Fruit fly (Drosophila melanogaster): ENCODE data around the gene Akap200.

Akap200 gene

dm6 chr2L:8384985-8385519, 30.4 kb upstream of the Akap200 start:
- TF ChIP-seq Myc (optimal IDR thresholded peaks at IDR 0.05) (no peak), insv (optimal IDR thresholded peaks at IDR 0.05) (no peak), psq (optimal IDR thresholded peaks at IDR 0.05) (no peak), ttk (optimal IDR thresholded peaks at IDR 0.05) (no peak), h (optimal IDR thresholded peaks at IDR 0.05) (no peak), Sin3A (optimal IDR thresholded peaks at IDR 0.05) (no peak)

- TF ChIP-seq insv (optimal IDR thresholded peaks at IDR 0.05) (no peak), psq (optimal IDR thresholded peaks at IDR 0.05) (no peak), ttk (optimal IDR thresholded peaks at IDR 0.05) (no peak), Myc (optimal IDR thresholded peaks at IDR 0.05) (no peak), Sin3A (optimal IDR thresholded peaks at IDR 0.05) (no peak), h (optimal IDR thresholded peaks at IDR 0.05) (no peak)
Measured at dm6 chr2L:8385849-8386248, 29.6 kb upstream of the Akap200 start.

dm6 chr2L:8389231-8389630, 26.3 kb upstream of the Akap200 start, which contains the start of gene CG42819:
CG42819 (minus strand) TSS chr2L:8389331.
- TF ChIP-seq h (optimal IDR thresholded peaks at IDR 0.05) = no peak
- TF ChIP-seq Myc (optimal IDR thresholded peaks at IDR 0.05) = no peak
- no peak for TF ChIP-seq insv (optimal IDR thresholded peaks at IDR 0.05)
- no peak for TF ChIP-seq psq (optimal IDR thresholded peaks at IDR 0.05)
- TF ChIP-seq Sin3A (optimal IDR thresholded peaks at IDR 0.05) = no peak
- no peak for TF ChIP-seq ttk (optimal IDR thresholded peaks at IDR 0.05)

dm6 chr2L:8392298-8392697, 23.2 kb upstream of the Akap200 start, which contains the start of gene CG42820:
CG42820 (minus strand) TSS chr2L:8392398.
- TF ChIP-seq insv (optimal IDR thresholded peaks at IDR 0.05) (no peak), psq (optimal IDR thresholded peaks at IDR 0.05) (no peak), Sin3A (optimal IDR thresholded peaks at IDR 0.05) (no peak), Myc (optimal IDR thresholded peaks at IDR 0.05) (no peak), h (optimal IDR thresholded peaks at IDR 0.05) (no peak), ttk (optimal IDR thresholded peaks at IDR 0.05) (no peak)

DNA sequence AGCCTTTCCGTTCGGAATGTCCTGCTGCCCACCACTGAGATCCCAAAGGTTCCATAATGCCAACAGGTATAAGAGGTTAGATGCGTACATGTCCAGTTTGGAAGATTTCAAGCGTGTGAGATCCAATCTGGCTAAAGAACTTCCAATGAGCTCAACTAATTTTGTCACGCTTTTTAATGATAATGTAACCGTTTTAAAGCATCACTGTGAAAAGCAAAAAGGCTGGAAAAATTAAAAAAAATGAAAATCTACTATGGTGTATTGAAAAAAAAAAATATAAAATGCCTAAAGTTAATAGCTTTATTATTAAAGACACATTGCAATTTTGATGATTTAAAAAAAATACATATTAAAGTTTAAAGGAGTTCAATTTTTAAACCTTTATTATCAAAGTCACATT, 22.4 kb upstream of the Akap200 start, which contains the start of gene Acp29AB:
Acp29AB (minus strand) TSS at position 101 of the 400 bp plus-strand sequence.
- TF ChIP-seq ttk (optimal IDR thresholded peaks at IDR 0.05) (no peak), psq (optimal IDR thresholded peaks at IDR 0.05) (no peak), Myc (optimal IDR thresholded peaks at IDR 0.05) (no peak), Sin3A (optimal IDR thresholded peaks at IDR 0.05) (no peak), insv (optimal IDR thresholded peaks at IDR 0.05) (no peak), h (optimal IDR thresholded peaks at IDR 0.05) (no peak)

- TF ChIP-seq ttk (optimal IDR thresholded peaks at IDR 0.05) = no peak
- TF ChIP-seq Myc (optimal IDR thresholded peaks at IDR 0.05) = no peak
Measured at dm6 chr2L:8394180-8394579, 21.3 kb upstream of the Akap200 start, which contains the start of gene lectin-29Ca. lectin-29Ca (minus strand) TSS chr2L:8394280.

DNA sequence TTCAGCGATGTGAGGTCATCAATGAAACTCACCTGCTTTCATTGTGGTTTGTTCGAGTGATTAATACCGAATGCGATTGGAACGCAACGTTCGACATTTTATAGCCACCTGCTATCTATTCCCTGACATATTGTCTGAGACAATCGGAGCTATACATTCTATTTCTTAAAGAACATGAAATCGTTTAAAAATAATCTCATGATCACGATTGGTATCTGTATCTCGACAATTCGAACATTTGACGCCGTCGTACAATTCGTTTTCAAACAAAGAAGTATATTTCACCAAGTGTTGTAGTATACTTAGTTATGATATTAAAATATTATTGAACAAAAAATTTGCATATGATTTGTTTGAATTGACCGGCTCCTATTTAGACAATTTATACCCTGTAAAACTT, 20.6 kb upstream of the Akap200 start, which contains the start of gene Peritrophin-15b:
Peritrophin-15b (minus strand) TSS at position 101 of the 400 bp plus-strand sequence.
- TF ChIP-seq ttk (optimal IDR thresholded peaks at IDR 0.05) = no peak

DNA sequence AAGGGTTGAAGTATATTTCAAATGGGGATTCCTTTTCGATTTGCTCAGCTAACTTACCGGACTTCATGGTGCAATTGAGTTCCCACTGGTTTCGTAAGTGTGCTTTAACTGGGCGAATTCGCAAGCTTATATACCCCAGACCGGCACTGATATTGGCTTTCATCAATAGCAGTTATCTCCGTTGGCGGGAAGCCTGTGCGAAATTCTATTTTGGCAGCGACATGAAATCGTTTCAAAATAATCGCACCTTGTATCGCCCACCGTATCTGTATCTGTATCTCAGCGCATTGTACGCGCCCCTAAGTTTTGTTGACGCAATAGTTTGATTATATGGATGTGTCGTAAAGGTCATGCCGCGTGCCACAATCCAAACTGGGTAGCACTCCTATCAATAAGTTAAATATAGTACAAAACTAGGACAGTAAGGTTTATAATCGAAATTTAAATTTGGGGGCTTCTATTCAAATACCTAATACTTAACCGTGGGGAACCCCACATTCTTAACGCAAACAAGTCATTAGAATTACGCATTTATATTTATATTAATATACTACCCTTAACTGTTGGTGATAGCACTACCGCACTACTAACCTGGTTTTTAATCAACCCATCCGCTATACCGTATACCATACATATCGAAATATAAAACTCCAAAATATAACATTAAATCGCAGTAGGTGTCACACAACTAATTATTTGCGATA, 19.3 kb upstream of the Akap200 start, which contains the start of the genes Peritrophin-15a and CG13385:
Peritrophin-15a (minus strand) TSS at position 101 of the 704 bp plus-strand sequence.
CG13385 (plus strand) TSS at position 654 of the 704 bp plus-strand sequence.
- TF ChIP-seq insv (optimal IDR thresholded peaks at IDR 0.05) (no peak), Myc (optimal IDR thresholded peaks at IDR 0.05) (no peak), Sin3A (optimal IDR thresholded peaks at IDR 0.05) (no peak), psq (optimal IDR thresholded peaks at IDR 0.05) (no peak), h (optimal IDR thresholded peaks at IDR 0.05) (no peak), ttk (optimal IDR thresholded peaks at IDR 0.05) (no peak)

- no peak for TF ChIP-seq ttk (optimal IDR thresholded peaks at IDR 0.05)
- no peak for TF ChIP-seq Myc (optimal IDR thresholded peaks at IDR 0.05)
- no peak for TF ChIP-seq psq (optimal IDR thresholded peaks at IDR 0.05)
- TF ChIP-seq Sin3A (optimal IDR thresholded peaks at IDR 0.05) = no peak
- TF ChIP-seq insv (optimal IDR thresholded peaks at IDR 0.05) = no peak
- TF ChIP-seq h (optimal IDR thresholded peaks at IDR 0.05) = no peak
Measured at dm6 chr2L:8398721-8399120, 16.8 kb upstream of the Akap200 start, which contains the start of gene CG13386. CG13386 (plus strand) TSS chr2L:8399021.

DNA sequence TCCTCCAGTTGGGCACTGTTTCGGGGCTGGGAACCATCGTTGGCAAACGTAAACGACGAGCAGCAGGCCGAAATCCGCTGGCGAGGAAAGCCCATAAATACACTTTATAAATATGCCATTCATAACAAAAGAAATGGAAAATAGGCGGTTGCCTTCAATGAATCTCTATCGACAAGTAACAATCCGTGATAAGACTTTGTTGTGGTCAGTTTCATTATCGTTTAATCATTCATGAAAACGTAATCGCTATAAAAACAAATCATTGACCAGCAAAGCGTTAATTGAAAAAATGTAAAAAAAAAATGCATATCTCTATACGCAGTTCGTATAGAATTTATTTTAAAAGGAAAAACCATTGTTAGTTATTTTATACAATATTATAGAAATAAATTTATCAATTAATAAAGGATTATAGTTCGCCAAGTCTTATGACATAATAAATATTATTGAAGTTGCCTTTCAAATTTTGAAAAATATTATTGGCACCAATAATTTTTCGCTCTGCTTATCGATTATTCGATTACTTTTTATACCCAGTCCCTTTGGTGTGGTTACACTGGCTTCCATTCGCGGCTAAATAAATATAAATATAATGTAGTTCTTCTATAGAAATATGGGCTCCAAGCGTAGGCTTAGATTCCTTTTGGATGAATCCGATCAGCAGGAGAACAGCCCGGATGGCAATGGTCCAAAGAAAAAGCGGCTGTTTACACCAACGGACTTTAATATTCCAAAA, 15.5 kb upstream of the Akap200 start, which contains the start of gene CG31898:
CG31898 (plus strand) TSS at position 559 of the 736 bp plus-strand sequence.
- TF ChIP-seq ttk (optimal IDR thresholded peaks at IDR 0.05) (no peak), Sin3A (optimal IDR thresholded peaks at IDR 0.05) (no peak), Myc (optimal IDR thresholded peaks at IDR 0.05) (no peak), h (optimal IDR thresholded peaks at IDR 0.05) (no peak), insv (optimal IDR thresholded peaks at IDR 0.05) (no peak), psq (optimal IDR thresholded peaks at IDR 0.05) (no peak)

DNA sequence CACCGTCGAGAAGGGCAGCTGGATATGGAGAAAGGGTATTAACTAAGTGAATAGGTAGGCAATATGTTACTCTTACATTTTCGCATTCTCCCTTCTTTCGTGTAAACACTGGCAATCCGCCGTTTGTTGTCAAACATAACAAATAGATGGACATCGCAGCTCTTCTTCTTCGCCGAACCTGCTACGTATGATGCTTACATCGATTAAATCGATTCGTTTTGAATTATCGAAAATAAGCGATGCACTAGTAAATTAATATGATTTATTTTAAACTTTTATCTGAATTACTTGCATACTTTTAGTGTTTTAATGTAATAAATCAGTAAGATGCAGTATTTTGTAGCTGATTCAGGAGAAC, 12.6 kb upstream of the Akap200 start, which contains the start of gene fy:
fy (minus strand) TSS at position 353 of the 358 bp plus-strand sequence.
- no peak for TF ChIP-seq Myc (optimal IDR thresholded peaks at IDR 0.05)
- no peak for TF ChIP-seq Sin3A (optimal IDR thresholded peaks at IDR 0.05)
- no peak for TF ChIP-seq psq (optimal IDR thresholded peaks at IDR 0.05)
- no peak for TF ChIP-seq ttk (optimal IDR thresholded peaks at IDR 0.05)
- no peak for TF ChIP-seq insv (optimal IDR thresholded peaks at IDR 0.05)
- no peak for TF ChIP-seq h (optimal IDR thresholded peaks at IDR 0.05)
